Worm (Caenorhabditis elegans): ENCODE data around the gene acdh-2.

Gene acdh-2

ce11 chrII:5498156-5498739, 49.0 kb downstream of the acdh-2 start, which contains the start of the genes suex-1 and F12A10.9:
suex-1 (minus strand) TSS chrII:5498256.
F12A10.9 (plus strand) TSS chrII:5498689.
- TF ChIP-seq ama-1 (optimal IDR thresholded peaks at IDR 0.05) (no peak), ceh-22 (tag; optimal IDR thresholded peaks at IDR 0.05) (no peak), ztf-16 (tag; optimal IDR thresholded peaks at IDR 0.05) (no peak), elt-2 (tag; optimal IDR thresholded peaks at IDR 0.05) (no peak), syd-9 (tag; optimal IDR thresholded peaks at IDR 0.05) (no peak), zip-5 (tag; optimal IDR thresholded peaks at IDR 0.05) (no peak), nfya-1 (tag; optimal IDR thresholded peaks at IDR 0.05) (no peak)

ce11 chrII:5497541-5497940, 49.8 kb downstream of the acdh-2 start:
- TF ChIP-seq che-1 (tag; optimal IDR thresholded peaks at IDR 0.05): no peak
- TF ChIP-seq ceh-18 (tag; optimal IDR thresholded peaks at IDR 0.05): no peak
- no peak for TF ChIP-seq pha-4 (tag; optimal IDR thresholded peaks at IDR 0.05)
- no peak for TF ChIP-seq unc-55 (GFP tag; optimal IDR thresholded peaks at IDR 0.05)
- no peak for TF ChIP-seq sox-4 (tag; optimal IDR thresholded peaks at IDR 0.05)
- TF ChIP-seq rnt-1 (tag; optimal IDR thresholded peaks at IDR 0.05): no peak
- no peak for TF ChIP-seq nhr-11 (tag; optimal IDR thresholded peaks at IDR 0.05)
- no peak for TF ChIP-seq npax-4 (tag; optimal IDR thresholded peaks at IDR 0.05)
- TF ChIP-seq tbx-2 (tag; optimal IDR thresholded peaks at IDR 0.05): no peak

- TF ChIP-seq ets-4 (tag; optimal IDR thresholded peaks at IDR 0.05) (no peak), pqm-1 (tag; optimal IDR thresholded peaks at IDR 0.05) (no peak), lim-6 (tag; optimal IDR thresholded peaks at IDR 0.05) (no peak)
Measured at ce11 chrII:5496375-5496774, 50.9 kb downstream of the acdh-2 start, which contains the start of gene F12A10.1. F12A10.1 (plus strand) TSS chrII:5496540.
